Worm (Caenorhabditis elegans): ENCODE results near the gene acr-21.

acr-21 gene

DNA sequence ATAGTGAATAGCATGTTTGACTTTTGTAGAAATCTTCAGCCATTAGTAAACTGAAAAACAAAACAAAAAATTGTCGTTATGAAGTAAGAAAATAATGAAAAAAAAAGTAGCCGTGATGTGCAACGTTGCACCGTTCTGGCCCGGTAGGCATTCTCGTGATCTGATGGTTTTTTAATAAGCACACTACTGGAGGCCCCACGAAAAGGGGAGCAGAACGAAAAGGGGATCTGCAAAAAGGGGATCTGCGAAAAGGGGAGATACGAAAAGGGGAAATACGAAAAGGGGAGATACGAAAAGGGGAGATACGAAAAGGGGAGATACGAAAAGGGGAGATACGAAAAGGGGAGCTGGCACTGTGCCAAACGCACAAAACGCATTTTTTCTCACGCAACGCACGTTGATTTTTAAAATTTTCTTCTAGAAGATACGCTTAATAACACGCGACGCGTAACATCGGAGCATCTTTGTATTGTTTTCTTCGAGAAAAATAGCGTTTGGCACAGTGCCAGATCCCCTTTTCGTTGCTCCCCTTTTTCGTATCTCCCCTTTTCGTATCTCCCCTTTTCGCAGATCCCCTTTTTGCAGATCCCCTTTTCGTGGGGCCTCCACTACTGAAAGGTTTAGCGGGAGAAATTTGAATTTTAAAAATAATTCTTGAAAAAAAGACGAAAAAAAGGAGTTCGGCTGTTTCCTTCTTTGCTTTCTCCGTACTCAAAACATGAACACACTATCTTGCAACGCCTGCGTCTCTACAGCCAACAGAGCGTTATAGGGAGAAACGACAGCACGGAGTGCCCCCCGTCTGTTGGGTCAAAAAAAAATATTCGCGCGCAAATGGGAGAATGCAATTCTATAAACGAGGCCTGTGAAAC lies 30.3 kb upstream of the acr-21 start, which contains the start of gene C09E7.7:
Gene C09E7.7, minus strand, starts transcription at position 57 of the 872 bp plus-strand sequence.
- TF ChIP-seq sox-4 (tag; optimal IDR thresholded peaks at IDR 0.05) (peak; percentile 52), fkh-8 (tag; optimal IDR thresholded peaks at IDR 0.05) (peak; percentile 67), nhr-19 (GFP tag; conservative IDR thresholded peaks at IDR 0.05) (peak; percentile 70), unc-86 (tag; optimal IDR thresholded peaks at IDR 0.05) (peak; percentile 76), isw-1 (GFP tag; IDR thresholded peaks at IDR 0.05) (peak; percentile 47), fkh-10 (GFP tag; optimal IDR thresholded peaks at IDR 0.05) (peak; percentile 33), xbp-1 (tag; optimal IDR thresholded peaks at IDR 0.05) (peak; percentile 45), tbx-2 (tag; optimal IDR thresholded peaks at IDR 0.05) (peak; percentile 67), lin-13 (GFP tag; optimal IDR thresholded peaks at IDR 0.05) (peak; percentile 10), C04F5.9 (tag; optimal IDR thresholded peaks at IDR 0.05) (peak; percentile 13), pax-3 (tag; optimal IDR thresholded peaks at IDR 0.05) (peak; percentile 71), lsy-2 (tag; optimal IDR thresholded peaks at IDR 0.05) (peak; percentile 61 to 63), ceh-88 (GFP tag; IDR thresholded peaks at IDR 0.05) (peak; percentile 64), egl-13 (tag; optimal IDR thresholded peaks at IDR 0.05) (peak; percentile 76), skn-1 (tag; optimal IDR thresholded peaks at IDR 0.05) (peak; percentile 46), blmp-1 (tag; optimal IDR thresholded peaks at IDR 0.05) (peak; percentile 33), ceh-8 (GFP tag; optimal IDR thresholded peaks at IDR 0.05) (peak; percentile 24), unc-130 (tag; optimal IDR thresholded peaks at IDR 0.05) (peak; percentile 3), lin-35 (GFP tag; optimal IDR thresholded peaks at IDR 0.05) (peak; percentile 42 to 43), nhr-47 (tag; optimal IDR thresholded peaks at IDR 0.05) (peak; percentile 82), dpl-1 (GFP tag; optimal IDR thresholded peaks at IDR 0.05) (peak; percentile 34 to 52 (median 37)), lin-14 (GFP tag; optimal IDR thresholded peaks at IDR 0.05) (peak; percentile 93), snu-23 (GFP tag; optimal IDR thresholded peaks at IDR 0.05) (peak; percentile 51), irx-1 (tag; optimal IDR thresholded peaks at IDR 0.05) (peak; percentile 27), snpc-4 (tag; optimal IDR thresholded peaks at IDR 0.05) (peak; percentile 2), mep-1 (tag; optimal IDR thresholded peaks at IDR 0.05) (peak; percentile 61), mab-9 (GFP tag; IDR thresholded peaks at IDR 0.05) (peak; percentile 64), rnt-1 (tag; optimal IDR thresholded peaks at IDR 0.05) (peak; percentile 79), nhr-85 (tag) (peak; percentile 77), lir-3 (tag; optimal IDR thresholded peaks at IDR 0.05; ENCODE audit: poor library complexity) (peak; percentile 67), mdl-1 (tag; optimal IDR thresholded peaks at IDR 0.05) (peak in 1 of 2 experiments; percentile 6), ztf-11 (tag; optimal IDR thresholded peaks at IDR 0.05) (peak in 1 of 2 experiments; percentile 79), nhr-90 (tag; optimal IDR thresholded peaks at IDR 0.05; ENCODE audit: poor library complexity) (peak; percentile 76), fos-1 (tag; optimal IDR thresholded peaks at IDR 0.05) (peak; percentile 3), C16A3.4 (tag; optimal IDR thresholded peaks at IDR 0.05) (peak; percentile 39), jun-1 (tag; optimal IDR thresholded peaks at IDR 0.05) (peak; percentile 33), ceh-63 (GFP tag; optimal IDR thresholded peaks at IDR 0.05) (peak; percentile 70), nhr-20 (tag; optimal IDR thresholded peaks at IDR 0.05) (peak; percentile 42), grh-1 (GFP tag; IDR thresholded peaks at IDR 0.05) (peak; percentile 17; the same call in 1 of the 2 replicates), efl-1 (optimal IDR thresholded peaks at IDR 0.05) (peak; percentile 23 to 68), efl-1 (GFP tag; optimal IDR thresholded peaks at IDR 0.05 in 1 of 2) (peak; percentile 49 to 96), dsc-1 (tag; optimal IDR thresholded peaks at IDR 0.05) (peak; percentile 25), ceh-82 (tag; optimal IDR thresholded peaks at IDR 0.05) (peak in 1 of 3 experiments; percentile 43), lin-15B (tag; optimal IDR thresholded peaks at IDR 0.05) (peak; percentile 15), unc-98 (GFP tag; IDR thresholded peaks at IDR 0.05) (peak; percentile 62), nhr-71 (tag; optimal IDR thresholded peaks at IDR 0.05) (peak; percentile 77), swsn-7 (tag; optimal IDR thresholded peaks at IDR 0.05) (peak; percentile 39)

All from whole organism, L1 larva.